Worm (Caenorhabditis elegans) whole organism, L4/young adult: ENCODE data around the gene Y94H6A.10.

ENCODE experiments used
- dao-5 ChIP-seq: sonication (generic microtip); optimal IDR thresholded peaks from 2 replicates; lab custom pipeline; 2016; ENCODE audit warnings: missing genotype, missing genetic modification characterization, moderate library complexity, missing compliant biosample characterization
- him-1 ChIP-seq: sonication (generic microtip); optimal IDR thresholded peaks from 2 replicates; lab custom pipeline; 2016; ENCODE audit warnings: missing genotype, missing genetic modification reagents, missing genetic modification characterization, missing compliant biosample characterization

DNA sequence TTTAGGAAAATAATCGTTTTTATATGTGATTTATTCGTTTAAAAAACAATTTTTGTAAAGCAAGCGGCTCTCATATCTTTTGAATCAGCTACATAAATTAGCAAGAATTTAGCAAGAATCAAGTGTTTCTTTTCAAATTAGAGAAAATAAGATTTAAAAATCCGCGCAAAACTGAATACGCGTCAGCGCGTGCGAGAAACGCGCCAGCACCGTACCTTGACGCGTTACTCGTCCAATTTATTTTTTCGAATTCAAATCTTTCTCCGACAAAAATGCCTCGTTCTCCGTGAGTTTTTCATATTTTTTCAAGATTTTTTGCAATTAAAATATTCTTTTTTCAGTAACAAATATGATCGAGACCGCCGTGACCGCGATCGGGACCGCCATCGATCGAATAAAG lies 34.2 kb downstream of the Y94H6A.10 start, which contains the start of gene Y94H6A.3:
- TF ChIP-seq dao-5 (tag; lab: Kevin White, UChicago) (no peak), him-1 (no peak)
